Fruit fly (Drosophila melanogaster): Measurements from ENCODE around the gene GC2.
A peak's percentile ranks its signal among the peaks of the same experiment; 100 is the strongest.

GC2 gene

DNA sequence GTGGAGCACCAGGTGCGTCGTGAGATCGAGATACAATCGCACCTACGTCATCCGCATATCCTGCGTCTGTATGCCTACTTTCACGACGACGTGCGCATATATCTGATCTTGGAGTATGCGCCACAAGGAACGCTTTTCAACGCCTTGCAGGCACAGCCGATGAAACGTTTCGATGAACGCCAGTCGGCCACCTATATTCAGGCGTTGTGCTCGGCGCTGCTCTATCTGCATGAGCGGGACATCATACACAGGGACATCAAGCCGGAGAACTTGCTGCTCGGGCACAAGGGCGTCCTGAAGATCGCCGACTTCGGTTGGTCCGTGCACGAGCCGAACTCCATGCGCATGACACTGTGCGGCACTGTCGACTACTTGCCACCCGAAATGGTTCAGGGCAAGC, 7.5 kb upstream of the GC2 start:
- TF ChIP-seq HLH106 (tag; optimal IDR thresholded peaks at IDR 0.05), result no peak
- TF ChIP-seq Hr83 (GFP tag; optimal IDR thresholded peaks at IDR 0.05; ENCODE audit: poor library complexity, severe bottlenecking), result no peak
- TF ChIP-seq CrebA (GFP tag; optimal IDR thresholded peaks at IDR 0.05; ENCODE audit: borderline replicate concordance), result no peak
- TF ChIP-seq tai (GFP tag; optimal IDR thresholded peaks at IDR 0.05), result no peak
- TF ChIP-seq GATAd (GFP tag; optimal IDR thresholded peaks at IDR 0.05), result no peak
- TF ChIP-seq Dif (GFP tag; optimal IDR thresholded peaks at IDR 0.05; ENCODE audit: partially characterized antibody), result no peak
- TF ChIP-seq Dfd (GFP tag; optimal IDR thresholded peaks at IDR 0.05), result no peak
- TF ChIP-seq psq (GFP tag; optimal IDR thresholded peaks at IDR 0.05), result no peak
- TF ChIP-seq Hr78 (GFP tag; optimal IDR thresholded peaks at IDR 0.05), result no peak
- TF ChIP-seq ey (GFP tag; optimal IDR thresholded peaks at IDR 0.05), result no peak
- no peak for TF ChIP-seq Myc (optimal IDR thresholded peaks at IDR 0.05)
- TF ChIP-seq woc (GFP tag; optimal IDR thresholded peaks at IDR 0.05), result no peak
- TF ChIP-seq Abd-B (GFP tag; optimal IDR thresholded peaks at IDR 0.05), result no peak
- TF ChIP-seq Rel (GFP tag; optimal IDR thresholded peaks at IDR 0.05), result no peak
- no peak for TF ChIP-seq Rel (tag; optimal IDR thresholded peaks at IDR 0.05)
- no peak for TF ChIP-seq Mio (GFP tag; optimal IDR thresholded peaks at IDR 0.05)
- no peak for TF ChIP-seq fru (GFP tag; optimal IDR thresholded peaks at IDR 0.05)
- TF ChIP-seq Hnf4 (GFP tag; optimal IDR thresholded peaks at IDR 0.05), result no peak
- TF ChIP-seq jim (GFP tag; optimal IDR thresholded peaks at IDR 0.05), result no peak
- no peak for TF ChIP-seq rgr (GFP tag; optimal IDR thresholded peaks at IDR 0.05)
- TF ChIP-seq Sp1 (GFP tag; optimal IDR thresholded peaks at IDR 0.05), result no peak

DNA sequence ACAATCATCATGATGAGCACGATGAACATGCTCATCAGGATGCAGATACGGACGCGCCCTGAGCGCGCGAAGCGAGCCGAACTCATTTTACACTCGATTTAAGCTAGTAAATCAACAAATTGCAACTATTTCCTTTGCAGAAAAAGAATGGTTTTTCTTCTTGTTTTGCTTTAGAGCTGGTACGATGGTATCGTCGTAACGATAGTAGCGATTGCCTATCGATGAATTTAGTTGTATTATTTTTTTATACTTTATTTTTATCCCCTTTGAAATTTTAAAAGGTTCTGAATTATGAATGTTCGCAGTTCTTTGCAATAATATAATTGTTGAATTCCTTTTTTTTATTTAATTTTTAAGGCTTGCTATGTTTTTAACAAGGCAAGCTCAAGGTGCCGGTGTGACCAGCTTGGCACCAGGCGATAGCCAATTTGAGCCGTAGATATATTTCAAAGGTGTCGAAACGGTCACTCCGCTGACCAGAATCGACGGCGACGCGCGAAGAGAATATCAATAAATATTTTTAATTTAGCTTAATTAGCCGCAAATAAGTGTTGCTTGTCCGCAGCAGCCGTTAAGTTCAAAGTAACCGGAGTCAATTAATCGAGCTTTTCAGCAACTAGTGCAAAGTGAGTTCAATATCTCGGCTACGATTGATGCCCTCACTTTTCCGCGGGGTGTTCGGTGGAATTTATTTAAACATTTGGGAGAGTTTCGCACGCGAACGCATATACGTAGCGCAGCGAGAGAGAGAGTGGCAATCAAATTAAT, 4.0 kb upstream of the GC2 start, which contains the start of the genes CG12213 and GC1:
TSS of gene CG12213 (minus strand) at position 430 of the 768 bp plus-strand sequence.
TSS of gene GC1 (plus strand) at position 447 of the 768 bp plus-strand sequence.
- peak; percentile 57 for TF ChIP-seq h (GFP tag; optimal IDR thresholded peaks at IDR 0.05)
- peak; percentile 43 for TF ChIP-seq Jra (GFP tag; optimal IDR thresholded peaks at IDR 0.05)
- no peak for TF ChIP-seq Abd-B (GFP tag; optimal IDR thresholded peaks at IDR 0.05)
- TF ChIP-seq jim (GFP tag; optimal IDR thresholded peaks at IDR 0.05), result peak; percentile 6
- TF ChIP-seq woc (GFP tag; optimal IDR thresholded peaks at IDR 0.05), result peak; percentile 63
- no peak for TF ChIP-seq pan (optimal IDR thresholded peaks at IDR 0.05)
- peak; percentile 17 for TF ChIP-seq OdsH (GFP tag; optimal IDR thresholded peaks at IDR 0.05)
- peak; percentile 49 for TF ChIP-seq Sp1 (GFP tag; optimal IDR thresholded peaks at IDR 0.05)
- peak; percentile 21 for TF ChIP-seq psq (GFP tag; optimal IDR thresholded peaks at IDR 0.05)
- TF ChIP-seq foxo (GFP tag; optimal IDR thresholded peaks at IDR 0.05), result peak in 1 of 2 experiments; percentile 23
- TF ChIP-seq sv (GFP tag; optimal IDR thresholded peaks at IDR 0.05), result no peak
- TF ChIP-seq Vsx2 (GFP tag; optimal IDR thresholded peaks at IDR 0.05; ENCODE audit: partially characterized antibody), result peak; percentile 97
- peak; percentile 38 for TF ChIP-seq HLH106 (tag; optimal IDR thresholded peaks at IDR 0.05)
- TF ChIP-seq brk (GFP tag; optimal IDR thresholded peaks at IDR 0.05), result no peak
- TF ChIP-seq Rel (GFP tag; optimal IDR thresholded peaks at IDR 0.05), result no peak
- TF ChIP-seq Rel (tag; optimal IDR thresholded peaks at IDR 0.05), result peak; percentile 21
- TF ChIP-seq CG32264 (GFP tag; optimal IDR thresholded peaks at IDR 0.05), result peak; percentile 1
- no peak for TF ChIP-seq tai (GFP tag; optimal IDR thresholded peaks at IDR 0.05)
- peak; percentile 44 for TF ChIP-seq Hnf4 (GFP tag; optimal IDR thresholded peaks at IDR 0.05)
- TF ChIP-seq CrebA (GFP tag; optimal IDR thresholded peaks at IDR 0.05; ENCODE audit: borderline replicate concordance), result no peak
- TF ChIP-seq sage (GFP tag; optimal IDR thresholded peaks at IDR 0.05), result no peak
- TF ChIP-seq CG9705 (GFP tag; optimal IDR thresholded peaks at IDR 0.05), result no peak
- peak; percentile 50 for TF ChIP-seq fru (GFP tag; optimal IDR thresholded peaks at IDR 0.05)
- TF ChIP-seq dl (GFP tag; optimal IDR thresholded peaks at IDR 0.05; ENCODE audit: insufficient read depth in 1 of 2, partially characterized antibody in 2 of 2), result no peak
- TF ChIP-seq N (GFP tag; optimal IDR thresholded peaks at IDR 0.05), result no peak
- TF ChIP-seq br (GFP tag; optimal IDR thresholded peaks at IDR 0.05), result no peak
- no peak for TF ChIP-seq Mio (GFP tag; optimal IDR thresholded peaks at IDR 0.05)
- no peak for TF ChIP-seq Hr78 (GFP tag; optimal IDR thresholded peaks at IDR 0.05)
- TF ChIP-seq lola (GFP tag; optimal IDR thresholded peaks at IDR 0.05), result no peak
- TF ChIP-seq Hr83 (GFP tag; optimal IDR thresholded peaks at IDR 0.05; ENCODE audit: poor library complexity, severe bottlenecking), result peak; percentile 1
- TF ChIP-seq Dif (GFP tag; optimal IDR thresholded peaks at IDR 0.05; ENCODE audit: partially characterized antibody), result no peak
- TF ChIP-seq dsf (GFP tag; optimal IDR thresholded peaks at IDR 0.05; ENCODE audit: borderline replicate concordance), result peak; percentile 53
- TF ChIP-seq GATAd (GFP tag; optimal IDR thresholded peaks at IDR 0.05), result no peak
- TF ChIP-seq dmrt93B (GFP tag; optimal IDR thresholded peaks at IDR 0.05), result no peak
- no peak for TF ChIP-seq ey (GFP tag; optimal IDR thresholded peaks at IDR 0.05)
- TF ChIP-seq rgr (GFP tag; optimal IDR thresholded peaks at IDR 0.05), result peak; percentile 3
- no peak for TF ChIP-seq Dfd (GFP tag; optimal IDR thresholded peaks at IDR 0.05)
